Worm (Caenorhabditis elegans) whole organism, L3 larva: ENCODE measurements around the gene pqm-1.
"Not testable (repeated sequence)": the region's sequence is repeated elsewhere in the genome, so short reads cannot be mapped to it uniquely, and the experiment has no call there.

Source experiments
- ZK546.5 ChIP-seq: sonication (generic microtip); optimal IDR thresholded peaks from 2 replicates; lab custom pipeline; 2017; ENCODE audit warnings: missing biosample characterization, missing genetic modification characterization
- ceh-16 ChIP-seq: sonication (generic microtip); optimal IDR thresholded peaks from 2 replicates; lab custom pipeline; 2017; ENCODE audit warnings: missing biosample characterization, missing genetic modification characterization
- pha-4 ChIP-seq: fragments of 150-350 bp; optimal IDR thresholded peaks from 2 replicates; lab custom pipeline; 2014; ENCODE audit warnings: missing biosample characterization, missing genetic modification reagents, missing genetic modification characterization
- pqm-1 ChIP-seq: fragments of 150-350 bp; optimal IDR thresholded peaks from 2 replicates; lab custom pipeline; 2017; ENCODE audit warnings: missing biosample characterization, missing genetic modification characterization, inconsistent platforms

DNA sequence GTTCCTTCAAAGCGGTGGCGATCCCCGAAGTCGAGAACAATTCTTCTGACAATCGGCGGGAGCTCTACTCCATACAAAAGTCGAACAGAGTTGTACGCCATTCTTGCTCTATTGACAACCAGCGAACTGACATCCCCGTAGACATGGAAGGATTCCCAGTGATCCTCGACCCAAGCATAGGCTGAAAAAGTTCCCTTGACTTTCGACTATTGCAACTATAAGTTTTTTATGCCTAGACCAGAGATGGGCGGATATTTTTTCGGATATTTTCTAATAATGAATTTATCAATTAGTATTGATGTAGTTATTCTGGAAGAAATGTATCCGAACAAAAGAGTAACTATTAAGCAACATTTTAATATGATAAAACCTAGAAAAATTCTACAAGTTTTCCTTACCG lies 30.6 kb downstream of the pqm-1 start, which contains the start of gene W10C6.2:
- not testable (repeated sequence) for TF ChIP-seq pha-4, ceh-16, ZK546.5, pqm-1 (tag; lab: Kevin White, UChicago)
